Worm (Caenorhabditis elegans) whole organism, late embryonic: ENCODE measurements around the gene C01G5.9.

Source experiments
- ceh-30 ChIP-seq: fragments of 150-350 bp; optimal IDR thresholded peaks from 2 replicates; lab custom pipeline; 2014; ENCODE audit warnings: missing biosample characterization, missing genetic modification characterization
- ceh-34 ChIP-seq: sonication (generic microtip); optimal IDR thresholded peaks from 2 replicates; lab custom pipeline; 2016; ENCODE audit warnings: mild to moderate bottlenecking, missing genetic modification characterization, missing compliant biosample characterization
- eyg-1 ChIP-seq: sonication (generic microtip); optimal IDR thresholded peaks from 2 replicates; lab custom pipeline; 2016; ENCODE audit warnings: missing genotype, missing genetic modification characterization, missing compliant biosample characterization
- nfya-1 ChIP-seq: sonication (generic microtip); optimal IDR thresholded peaks from 2 replicates; lab custom pipeline; 2017; ENCODE audit warnings: missing genetic modification characterization, mild to moderate bottlenecking, missing compliant biosample characterization, antibody characterized with exemption, moderate library complexity
- nhr-11 ChIP-seq: fragments of 150-350 bp; optimal IDR thresholded peaks from 2 replicates; lab custom pipeline; 2014; ENCODE audit warnings: missing biosample characterization, missing genetic modification characterization

ce11 chrIV:6522305-6522917 is 2.7 kb downstream of the C01G5.9 start, which contains the start of gene ddi-1:
- no peak for TF ChIP-seq eyg-1 (tag; lab: Kevin White, UChicago)
- no peak for TF ChIP-seq ceh-34
- TF ChIP-seq ceh-30 (tag; lab: Kevin White, UChicago): no peak
- TF ChIP-seq nfya-1 (tag; lab: Kevin White, UChicago): no peak
- TF ChIP-seq nhr-11: no peak
